Fruit fly (Drosophila melanogaster) whole organism, embryonic: Measurements from ENCODE around the gene Ser12.

Experiments
- CG13296 ChIP-seq: fragments of 200-800 bp; sonication (Bioruptor generic); optimal IDR thresholded peaks from 3 replicates; lab custom pipeline; 2018; ENCODE audit warnings: missing biosample characterization, mild to moderate bottlenecking, missing genetic modification characterization
- CG13624 ChIP-seq: fragments of 200-800 bp; sonication (Bioruptor generic); optimal IDR thresholded peaks from 2 replicates; lab custom pipeline; 2016; ENCODE audit warnings: missing biosample characterization, missing genetic modification characterization
- CG17186 ChIP-seq: fragments of 200-800 bp; sonication (Bioruptor generic); optimal IDR thresholded peaks from 3 replicates; lab custom pipeline; 2017; ENCODE audit warnings: missing biosample characterization, missing genetic modification reagents, missing genetic modification characterization
- CG17568 ChIP-seq: fragments of 200-800 bp; sonication (Bioruptor generic); optimal IDR thresholded peaks from 2 replicates; lab custom pipeline; 2018; ENCODE audit warnings: missing biosample characterization, mild to moderate bottlenecking, missing genetic modification characterization, moderate library complexity
- CG17829 ChIP-seq: fragments of 200-800 bp; optimal IDR thresholded peaks from 2 replicates; lab custom pipeline; 2019; ENCODE audit warnings: missing biosample characterization, mild to moderate bottlenecking, missing genetic modification characterization, moderate library complexity
- CG18599 ChIP-seq: fragments of 200-800 bp; sonication (Bioruptor generic); optimal IDR thresholded peaks from 3 replicates; lab custom pipeline; 2017; ENCODE audit warnings: missing biosample characterization, missing genetic modification characterization, mild to moderate bottlenecking, moderate library complexity, missing genetic modification reagents
- CG2712 ChIP-seq: fragments of 200-800 bp; optimal IDR thresholded peaks from 3 replicates; lab custom pipeline; 2019; ENCODE audit warnings: missing biosample characterization, mild to moderate bottlenecking, missing genetic modification characterization, moderate library complexity
- CG30403 ChIP-seq: fragments of 200-800 bp; sonication (Bioruptor generic); optimal IDR thresholded peaks from 3 replicates; lab custom pipeline; 2016; ENCODE audit warnings: missing biosample characterization, missing genetic modification characterization
- CG32767 ChIP-seq: fragments of 200-800 bp; sonication (Bioruptor generic); IDR thresholded peaks from 2 replicates; pipeline ENCODE4 v1.3.6; 2022; ENCODE audit warnings: missing biosample characterization, missing genetic modification characterization
- CG4617 ChIP-seq: fragments of 200-800 bp; sonication (Bioruptor generic); optimal IDR thresholded peaks from 3 replicates; lab custom pipeline; 2016; ENCODE audit warnings: missing biosample characterization, missing genetic modification characterization, borderline replicate concordance
- CG4730 ChIP-seq: fragments of 200-800 bp; sonication (Bioruptor generic); IDR thresholded peaks from 2 replicates; pipeline ENCODE4 v1.3.6; 2022; ENCODE audit warnings: missing biosample characterization, missing genetic modification characterization
- CG4854 ChIP-seq: fragments of 200-800 bp; sonication (Bioruptor generic); optimal IDR thresholded peaks from 2 replicates; lab custom pipeline; 2016; ENCODE audit warnings: missing biosample characterization, missing genetic modification characterization, inconsistent platforms
- CG6272 ChIP-seq: fragments of 200-800 bp; sonication (Bioruptor generic); IDR thresholded peaks from 2 replicates; pipeline ENCODE4 v1.3.6; 2022; ENCODE audit warnings: missing biosample characterization, missing genetic modification characterization
- CG6791 ChIP-seq: fragments of 200-800 bp; sonication (Bioruptor generic); IDR thresholded peaks from 3 replicates; pipeline ENCODE4 v1.3.6; 2022; ENCODE audit warnings: missing biosample characterization, missing genetic modification characterization; ENCODE audit not compliant: partially characterized antibody
- CG7556 ChIP-seq: fragments of 200-800 bp; sonication (Bioruptor generic); optimal IDR thresholded peaks from 2 replicates; lab custom pipeline; 2017; ENCODE audit warnings: missing biosample characterization, mild to moderate bottlenecking, missing genetic modification characterization
- CG7745 ChIP-seq: fragments of 200-800 bp; sonication (Bioruptor generic); optimal IDR thresholded peaks from 2 replicates; lab custom pipeline; 2018; ENCODE audit warnings: missing biosample characterization, mild to moderate bottlenecking, missing genetic modification characterization, moderate library complexity
- CG8089 ChIP-seq: fragments of 200-800 bp; sonication (Bioruptor generic); optimal IDR thresholded peaks from 3 replicates; lab custom pipeline; 2016; ENCODE audit warnings: missing biosample characterization, missing genetic modification characterization
- CG9727 ChIP-seq: fragments of 200-800 bp; sonication (Bioruptor generic); optimal IDR thresholded peaks from 3 replicates; lab custom pipeline; 2017; ENCODE audit warnings: missing biosample characterization, mild to moderate bottlenecking, missing genetic modification characterization
- D ChIP-seq, 2 experiments: fragments of 200-800 bp in 1 of 2; fragments of >200 bp in 1 of 2; sonication (Bioruptor generic) in 1 of 2; optimal IDR thresholded peaks; 2 replicates in 1 of 2; 3 replicates in 1 of 2; lab custom pipeline; 2017; ENCODE audit warnings: mild to moderate bottlenecking in 1 of 2, missing biosample characterization in 1 of 2, missing genetic modification characterization in 1 of 2, missing genetic modification reagents in 1 of 2
- Dbx ChIP-seq: fragments of 200-800 bp; sonication (Bioruptor generic); IDR thresholded peaks from 3 replicates; pipeline ENCODE4 v1.3.6; 2022; ENCODE audit warnings: missing biosample characterization, missing genetic modification characterization
- Dip2 ChIP-seq: fragments of 200-800 bp; sonication (Bioruptor generic); IDR thresholded peaks from 2 replicates; pipeline ENCODE4 v1.3.6; 2022; ENCODE audit warnings: missing biosample characterization, missing genetic modification characterization
- Elba2 ChIP-seq: fragments of 200-800 bp; sonication (Bioruptor generic); optimal IDR thresholded peaks from 3 replicates; lab custom pipeline; 2016; ENCODE audit warnings: missing biosample characterization, missing genetic modification characterization
- HLHmδ ChIP-seq: fragments of 200-800 bp; sonication (Bioruptor generic); optimal IDR thresholded peaks from 2 replicates; lab custom pipeline; 2018; ENCODE audit warnings: missing biosample characterization, mild to moderate bottlenecking, missing genetic modification characterization, moderate library complexity
- Hr39 ChIP-seq: fragments of >200 bp; optimal IDR thresholded peaks from 2 replicates; lab custom pipeline; 2017
- Neu2 ChIP-seq: fragments of 200-800 bp; sonication (Bioruptor generic); optimal IDR thresholded peaks from 3 replicates; lab custom pipeline; 2016; ENCODE audit warnings: missing biosample characterization, missing genetic modification characterization, borderline replicate concordance
- Nf-YA ChIP-seq: fragments of 200-800 bp; sonication (Bioruptor generic); IDR thresholded peaks from 2 replicates; pipeline ENCODE4 v1.3.6; 2022; ENCODE audit warnings: missing biosample characterization, missing genetic modification characterization
- Nf-YC ChIP-seq: fragments of 200-800 bp; optimal IDR thresholded peaks from 3 replicates; lab custom pipeline; 2019; ENCODE audit warnings: missing biosample characterization, mild to moderate bottlenecking, missing genetic modification characterization, moderate library complexity
- Opbp ChIP-seq: fragments of 200-800 bp; sonication (Bioruptor generic); IDR thresholded peaks from 3 replicates; pipeline ENCODE4 v1.3.6; 2022; ENCODE audit warnings: missing biosample characterization, missing genetic modification characterization; ENCODE audit not compliant: partially characterized antibody
- Ravus ChIP-seq: fragments of 200-800 bp; sonication (Bioruptor generic); IDR thresholded peaks from 2 replicates; pipeline ENCODE4 v1.3.6; 2022; ENCODE audit warnings: missing biosample characterization, missing genetic modification characterization
- Sox100B ChIP-seq: fragments of 200-800 bp; sonication (Bioruptor generic); optimal IDR thresholded peaks from 3 replicates; lab custom pipeline; 2018; ENCODE audit warnings: missing biosample characterization, mild to moderate bottlenecking, missing genetic modification characterization
- chif ChIP-seq, 2 experiments: fragments of 200-800 bp; sonication (Bioruptor generic); optimal IDR thresholded peaks; 3 replicates each; lab custom pipeline; 2016; ENCODE audit warnings: missing biosample characterization in 2 of 2, missing genetic modification characterization in 2 of 2
- chn ChIP-seq: fragments of 200-800 bp; sonication (Bioruptor generic); optimal IDR thresholded peaks from 2 replicates; lab custom pipeline; 2016; ENCODE audit warnings: missing biosample characterization, missing genetic modification characterization
- fu2 ChIP-seq: fragments of 200-800 bp; sonication (Bioruptor generic); optimal IDR thresholded peaks from 2 replicates; lab custom pipeline; 2016; ENCODE audit warnings: missing biosample characterization, missing genetic modification characterization
- gcm ChIP-seq: fragments of 200-800 bp; sonication (Bioruptor generic); optimal IDR thresholded peaks from 2 replicates; lab custom pipeline; 2019; ENCODE audit warnings: missing biosample characterization, mild to moderate bottlenecking, missing genetic modification characterization, moderate library complexity
- kah ChIP-seq: fragments of 200-800 bp; sonication (Bioruptor generic); optimal IDR thresholded peaks from 2 replicates; lab custom pipeline; 2018; ENCODE audit warnings: missing biosample characterization, mild to moderate bottlenecking, missing genetic modification characterization
- knrl ChIP-seq: fragments of 200-800 bp; sonication (Bioruptor generic); IDR thresholded peaks from 3 replicates; pipeline ENCODE4 v1.3.6; 2022; ENCODE audit warnings: missing biosample characterization, missing genetic modification characterization; ENCODE audit not compliant: partially characterized antibody
- mam ChIP-seq: fragments of 200-800 bp; sonication (Bioruptor generic); optimal IDR thresholded peaks from 3 replicates; lab custom pipeline; 2016; ENCODE audit warnings: missing biosample characterization, missing genetic modification characterization
- mirr ChIP-seq: fragments of 200-800 bp; sonication (Bioruptor generic); optimal IDR thresholded peaks from 3 replicates; lab custom pipeline; 2018; ENCODE audit warnings: missing biosample characterization, mild to moderate bottlenecking, missing genetic modification characterization
- org-1 ChIP-seq: fragments of 200-800 bp; sonication (Bioruptor generic); optimal IDR thresholded peaks from 2 replicates; lab custom pipeline; 2017; ENCODE audit warnings: missing biosample characterization, missing genetic modification characterization
- p53 ChIP-seq: fragments of 200-800 bp; sonication (Bioruptor generic); optimal IDR thresholded peaks from 2 replicates; lab custom pipeline; 2016; ENCODE audit warnings: missing biosample characterization, missing genetic modification characterization
- ranshi ChIP-seq: fragments of 200-800 bp; sonication (Bioruptor generic); IDR thresholded peaks from 2 replicates; pipeline ENCODE4 v1.3.6; 2022; ENCODE audit warnings: missing biosample characterization, missing genetic modification characterization
- sim ChIP-seq: fragments of 200-800 bp; sonication (Bioruptor generic); IDR thresholded peaks from 2 replicates; pipeline ENCODE4 v1.3.6; 2022; ENCODE audit warnings: missing biosample characterization, missing genetic modification characterization
- sisA ChIP-seq: fragments of 200-800 bp; sonication (Bioruptor generic); IDR thresholded peaks from 2 replicates; pipeline ENCODE4 v1.3.6; 2022; ENCODE audit warnings: missing biosample characterization, missing genetic modification characterization
- slou ChIP-seq: fragments of 200-800 bp; sonication (Bioruptor generic); optimal IDR thresholded peaks from 3 replicates; lab custom pipeline; 2016; ENCODE audit warnings: missing biosample characterization, missing genetic modification characterization
- stwl ChIP-seq: fragments of 200-800 bp; sonication (Bioruptor generic); optimal IDR thresholded peaks from 3 replicates; lab custom pipeline; 2018; ENCODE audit warnings: missing biosample characterization, mild to moderate bottlenecking, missing genetic modification characterization, moderate library complexity
- wor ChIP-seq: fragments of 200-800 bp; sonication (Bioruptor generic); IDR thresholded peaks from 2 replicates; pipeline ENCODE4 v1.3.6; 2022; ENCODE audit warnings: missing biosample characterization, missing genetic modification characterization
- zf30C ChIP-seq: fragments of 200-800 bp; sonication (Bioruptor generic); optimal IDR thresholded peaks from 3 replicates; lab custom pipeline; 2018; ENCODE audit warnings: missing biosample characterization, mild to moderate bottlenecking, missing genetic modification characterization
- zfh1 ChIP-seq: fragments of 200-800 bp; sonication (Bioruptor generic); IDR thresholded peaks from 3 replicates; pipeline ENCODE4 v1.3.6; 2022; ENCODE audit warnings: missing biosample characterization, missing genetic modification characterization

Ser12 gene

DNA sequence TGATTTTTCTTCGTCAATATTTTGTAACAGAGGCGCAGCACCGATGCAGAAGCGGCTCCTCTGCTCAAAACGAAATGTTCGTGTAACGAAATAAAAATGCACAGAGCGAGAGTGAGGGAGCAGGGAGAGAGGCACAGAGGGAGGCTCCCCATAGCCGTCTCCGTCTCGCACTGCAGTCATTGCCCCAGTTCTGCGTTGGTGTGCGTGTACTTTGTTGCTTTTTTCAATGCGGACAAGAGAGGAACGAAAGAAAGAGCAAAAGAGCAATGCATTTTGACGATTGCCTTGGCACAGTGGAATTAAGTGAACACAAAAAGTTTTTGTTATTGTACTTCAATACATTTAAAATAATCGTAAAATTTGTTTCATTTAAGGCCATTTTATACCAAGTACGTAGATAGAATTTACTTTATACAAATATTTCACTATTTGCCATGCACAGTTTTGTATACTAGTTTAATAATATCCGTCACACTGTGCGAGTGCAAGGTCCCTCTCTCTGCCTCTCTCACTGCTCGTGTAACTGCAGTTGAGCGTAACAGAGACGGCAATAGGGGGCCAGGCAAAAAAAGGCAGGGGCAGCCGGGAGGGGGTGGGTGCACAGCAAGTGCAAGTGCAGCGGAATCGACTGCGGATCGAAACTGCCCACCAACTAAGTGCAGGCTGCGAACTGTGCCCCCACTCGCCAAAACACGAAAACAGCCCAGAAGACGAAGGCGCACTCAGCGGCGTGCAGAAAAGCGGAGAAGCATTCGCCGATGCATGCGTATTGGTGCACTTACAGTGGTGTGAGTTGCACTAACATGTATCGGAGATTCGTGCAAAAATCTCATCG is 48.8 kb downstream of the Ser12 start (continued):
- TF ChIP-seq CG7556 (GFP tag; lab: Kevin White, UChicago) (peak; percentile 99), CG6791 (peak; percentile 85), Sox100B (peak; percentile 99), Dip2 (GFP tag; lab: Robert Waterston, UW) (peak; percentile 64), CG9727 (GFP tag; lab: Kevin White, UChicago) (peak; percentile 100), stwl (tag; lab: Kevin White, UChicago) (peak; percentile 96), org-1 (GFP tag; lab: Kevin White, UChicago) (peak; percentile 99), knrl (GFP tag; lab: Robert Waterston, UW) (peak; percentile 70; the same call in 2 of the 3 replicates), sim (peak; percentile 99), chn (GFP tag; lab: Kevin White, UChicago) (peak; percentile 99), CG18599 (GFP tag; lab: Kevin White, UChicago) (peak; percentile 95), CG17186 (GFP tag; lab: Kevin White, UChicago) (peak; percentile 97), slou (GFP tag; lab: Kevin White, UChicago) (peak; percentile 78), CG13296 (GFP tag; lab: Kevin White, UChicago) (peak; percentile 82), gcm (GFP tag; lab: Kevin White, UChicago) (peak; percentile 100), CG6272 (GFP tag; lab: Robert Waterston, UW) (peak; percentile 98), Hr39 (lab: Kevin White, UChicago) (no peak), D (optimal IDR thresholded peaks at IDR 0.05; lab: Kevin White, UChicago) (no peak), D (GFP tag; optimal IDR thresholded peaks at IDR 0.05; lab: Kevin White, UChicago) (peak; percentile 100), ranshi (GFP tag; lab: Robert Waterston, UW) (peak; percentile 98), mirr (peak; percentile 8), Nf-YA (GFP tag; lab: Robert Waterston, UW) (peak; percentile 99), CG4617 (GFP tag; lab: Kevin White, UChicago) (peak; percentile 98), fu2 (GFP tag; lab: Kevin White, UChicago) (peak; percentile 75), Nf-YC (tag; lab: Kevin White, UChicago) (peak; percentile 74), CG17568 (GFP tag; lab: Kevin White, UChicago) (peak; percentile 97), CG4854 (GFP tag; lab: Kevin White, UChicago) (peak; percentile 96), CG17829 (tag; lab: Kevin White, UChicago) (peak; percentile 100), CG2712 (tag; lab: Kevin White, UChicago) (peak; percentile 100), CG4730 (GFP tag; lab: Robert Waterston, UW) (peak; percentile 98), sisA (GFP tag; lab: Robert Waterston, UW) (peak; percentile 99), HLHmδ (GFP tag; lab: Kevin White, UChicago) (peak; percentile 45), mam (peak; percentile 90), wor (GFP tag; lab: Robert Waterston, UW) (peak; percentile 99), p53 (peak; percentile 91), Elba2 (GFP tag; lab: Kevin White, UChicago) (peak; percentile 97), CG30403 (GFP tag; lab: Kevin White, UChicago) (peak; percentile 99), CG7745 (tag; lab: Kevin White, UChicago) (peak; percentile 98), Opbp (peak; percentile 64; the same call in 2 of the 3 replicates), CG32767 (GFP tag; lab: Robert Waterston, UW) (peak; percentile 99), CG13624 (peak; percentile 94), Dbx (0 out of 3 replicates have a peak, but pooled peaks have one; percentile 30), CG8089 (GFP tag; lab: Kevin White, UChicago) (peak; percentile 98), Ravus (GFP tag; lab: Robert Waterston, UW) (peak; percentile 94), kah (peak; percentile 96), chif (GFP tag; optimal IDR thresholded peaks at IDR 0.05; lab: Kevin White, UChicago) (peak; percentile 98 to 99), Neu2 (GFP tag; lab: Kevin White, UChicago) (peak; percentile 96), zfh1 (GFP tag; lab: Robert Waterston, UW) (peak; percentile 100), zf30C (GFP tag; lab: Kevin White, UChicago) (peak; percentile 3)
